Fruit fly (Drosophila melanogaster): ENCODE results near the gene CG42507.

CG42507 gene

dm6 chr3L:14759984-14760626 lies 2.3 kb upstream of the CG42507 start (continued):
- no peak for TF ChIP-seq bowl (GFP tag; IDR thresholded peaks at IDR 0.05)
- peak; percentile 52; the same call in 1 of the 3 replicates for TF ChIP-seq CG17361 (GFP tag; IDR thresholded peaks at IDR 0.05)
- peak; percentile 57 for TF ChIP-seq Sox100B (GFP tag; optimal IDR thresholded peaks at IDR 0.05)
- TF ChIP-seq Dip3 (GFP tag; optimal IDR thresholded peaks at IDR 0.05): peak; percentile 51
- no peak for TF ChIP-seq CG7372 (GFP tag; IDR thresholded peaks at IDR 0.05)
- TF ChIP-seq Hr39 (optimal IDR thresholded peaks at IDR 0.05): no peak
- TF ChIP-seq caup (GFP tag; optimal IDR thresholded peaks at IDR 0.05; ENCODE audit: severe bottlenecking): peak; percentile 54
- peak; percentile 50 for TF ChIP-seq CG15011 (GFP tag; optimal IDR thresholded peaks at IDR 0.05)
- TF ChIP-seq Dad (GFP tag; optimal IDR thresholded peaks at IDR 0.05): peak; percentile 42
- no peak for TF ChIP-seq CG14965 (GFP tag; optimal IDR thresholded peaks at IDR 0.05; ENCODE audit: borderline replicate concordance)
- TF ChIP-seq Dp (GFP tag; optimal IDR thresholded peaks at IDR 0.05): peak; percentile 6
- TF ChIP-seq danr (GFP tag; IDR thresholded peaks at IDR 0.05): no peak
- TF ChIP-seq kay (GFP tag; optimal IDR thresholded peaks at IDR 0.05): peak; percentile 59
- peak; percentile 64 for TF ChIP-seq CG6854 (GFP tag; optimal IDR thresholded peaks at IDR 0.05)
- peak; percentile 63 for TF ChIP-seq Ssrp (tag; optimal IDR thresholded peaks at IDR 0.05)
- no peak for TF ChIP-seq zen2 (GFP tag; IDR thresholded peaks at IDR 0.05; ENCODE audit: partially characterized antibody)
- peak; percentile 65 for TF ChIP-seq Bdp1 (GFP tag; optimal IDR thresholded peaks at IDR 0.05)
- TF ChIP-seq schlank (tag; optimal IDR thresholded peaks at IDR 0.05): peak; percentile 33
- no peak for TF ChIP-seq br (optimal IDR thresholded peaks at IDR 0.05)
- no peak for TF ChIP-seq CG10959 (GFP tag; IDR thresholded peaks at IDR 0.05)
- peak; percentile 42 for TF ChIP-seq esg (GFP tag; conservative IDR thresholded peaks at IDR 0.05)
- no peak for TF ChIP-seq CG6813 (GFP tag; optimal IDR thresholded peaks at IDR 0.05)
- TF ChIP-seq CG1792 (GFP tag; optimal IDR thresholded peaks at IDR 0.05): peak; percentile 51
- peak in 1 of 2 experiments; percentile 55 for TF ChIP-seq Eip74EF (GFP tag; optimal IDR thresholded peaks at IDR 0.05)
- peak; percentile 48 for TF ChIP-seq odd (GFP tag; optimal IDR thresholded peaks at IDR 0.05)
- TF ChIP-seq Oli (tag; optimal IDR thresholded peaks at IDR 0.05): peak; percentile 77
- peak; percentile 62 for TF ChIP-seq Rfx (GFP tag; IDR thresholded peaks at IDR 0.05)
- peak; percentile 47 for TF ChIP-seq CG14710 (tag; optimal IDR thresholded peaks at IDR 0.05)
- TF ChIP-seq ap (GFP tag; IDR thresholded peaks at IDR 0.05): peak; percentile 61; the same call in 1 of the 2 replicates
- TF ChIP-seq Abd-B (GFP tag; optimal IDR thresholded peaks at IDR 0.05): no peak
- no peak for TF ChIP-seq Nf-YA (GFP tag; IDR thresholded peaks at IDR 0.05)
- TF ChIP-seq croc (GFP tag; conservative IDR thresholded peaks at IDR 0.05): 0 out of 3 replicates have a peak, but pooled peaks have one; percentile 27
- TF ChIP-seq Oaz (GFP tag; IDR thresholded peaks at IDR 0.05): 0 out of 2 replicates have a peak, but pooled peaks have one; percentile 19
- TF ChIP-seq PHDP (tag; optimal IDR thresholded peaks at IDR 0.05): peak; percentile 81
- no peak for TF ChIP-seq Jarid2 (GFP tag; optimal IDR thresholded peaks at IDR 0.05)
- no peak for TF ChIP-seq cas (GFP tag; IDR thresholded peaks at IDR 0.05)
- peak; percentile 28; the same call in 1 of the 2 replicates for TF ChIP-seq CG13287 (GFP tag; IDR thresholded peaks at IDR 0.05; ENCODE audit: partially characterized antibody)
- TF ChIP-seq CG11247 (GFP tag; IDR thresholded peaks at IDR 0.05): no peak
- TF ChIP-seq CG1602 (GFP tag; optimal IDR thresholded peaks at IDR 0.05): peak; percentile 66
- TF ChIP-seq CG4820 (GFP tag; optimal IDR thresholded peaks at IDR 0.05): peak; percentile 49
- TF ChIP-seq CG4617 (GFP tag; optimal IDR thresholded peaks at IDR 0.05; ENCODE audit: borderline replicate concordance): peak; percentile 10
- no peak for TF ChIP-seq twi (tag; optimal IDR thresholded peaks at IDR 0.05)
- TF ChIP-seq dan (GFP tag; IDR thresholded peaks at IDR 0.05): no peak
- peak; percentile 68 for TF ChIP-seq CG10654 (GFP tag; optimal IDR thresholded peaks at IDR 0.05)
- peak; percentile 58 for TF ChIP-seq CG2875 (GFP tag; optimal IDR thresholded peaks at IDR 0.05)
- peak; percentile 30 for TF ChIP-seq NK7.1 (GFP tag; optimal IDR thresholded peaks at IDR 0.05)
- peak; percentile 44; the same call in 1 of the 2 replicates for TF ChIP-seq ttk (GFP tag; IDR thresholded peaks at IDR 0.05)
- peak; percentile 63 for TF ChIP-seq ems (GFP tag; optimal IDR thresholded peaks at IDR 0.05)
- no peak for TF ChIP-seq Hr78 (GFP tag; optimal IDR thresholded peaks at IDR 0.05)
- TF ChIP-seq pita (GFP tag; optimal IDR thresholded peaks at IDR 0.05): no peak
